Fruit fly (Drosophila melanogaster): ENCODE data around the gene Tsp26A.

The Tsp26A gene

DNA sequence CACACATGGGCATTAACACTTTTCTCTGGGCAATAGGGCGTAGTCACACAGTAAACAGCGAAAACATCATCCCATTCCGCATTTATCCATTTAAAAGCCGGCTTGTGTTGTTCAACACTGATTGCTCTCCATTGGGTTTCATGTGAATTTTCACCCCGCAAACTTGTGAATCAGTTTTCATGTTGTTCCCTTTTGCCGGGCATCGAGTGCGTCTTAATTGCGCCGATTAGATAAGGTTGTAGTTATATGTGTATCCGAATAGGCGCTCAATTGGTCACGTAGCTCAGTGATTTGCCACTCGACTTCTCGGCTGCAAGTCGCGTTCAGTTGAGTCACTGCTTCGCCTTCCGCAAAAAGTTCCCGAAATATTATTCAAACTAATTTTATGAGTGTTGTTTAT lies 13.1 kb upstream of the Tsp26A start:
- TF ChIP-seq noc (tag; optimal IDR thresholded peaks at IDR 0.05): no peak

dm6 chr2L:5988115-5989092 lies 11.6 kb upstream of the Tsp26A start:
- TF ChIP-seq noc (tag; optimal IDR thresholded peaks at IDR 0.05): no peak

- no peak for TF ChIP-seq noc (tag; optimal IDR thresholded peaks at IDR 0.05)
Observed at dm6 chr2L:5990447-5990846, 9.6 kb upstream of the Tsp26A start.

DNA sequence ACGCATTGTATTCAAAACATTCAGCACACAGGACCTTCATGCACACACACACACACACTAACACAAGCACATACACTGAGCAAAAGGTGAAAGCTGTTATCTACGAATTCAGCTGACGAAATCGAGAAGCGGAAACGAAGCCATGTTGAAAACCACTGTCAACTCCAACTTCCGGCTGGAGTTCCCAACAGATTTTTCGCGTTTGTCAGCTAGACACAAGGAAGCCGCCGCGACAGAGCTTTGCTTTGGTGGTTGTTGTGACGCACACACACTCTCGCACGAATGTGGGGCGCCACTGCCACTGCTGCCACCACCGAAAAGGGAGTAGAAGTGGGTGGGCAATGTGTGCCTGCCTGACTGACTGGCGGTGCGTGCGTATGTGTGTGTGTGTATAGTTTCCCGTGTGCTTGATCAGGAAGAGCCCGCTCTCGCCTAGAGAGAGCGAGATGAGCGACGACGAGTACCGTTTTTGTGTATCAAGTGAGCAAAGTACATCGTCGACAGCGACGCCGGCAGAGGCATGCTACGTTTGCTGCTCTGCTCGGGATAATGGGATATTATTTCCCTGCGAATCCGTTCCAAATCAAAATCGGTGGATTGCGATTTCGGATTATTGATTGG lies 2.3 kb upstream of the Tsp26A start:
- no peak for TF ChIP-seq noc (tag; optimal IDR thresholded peaks at IDR 0.05)

DNA sequence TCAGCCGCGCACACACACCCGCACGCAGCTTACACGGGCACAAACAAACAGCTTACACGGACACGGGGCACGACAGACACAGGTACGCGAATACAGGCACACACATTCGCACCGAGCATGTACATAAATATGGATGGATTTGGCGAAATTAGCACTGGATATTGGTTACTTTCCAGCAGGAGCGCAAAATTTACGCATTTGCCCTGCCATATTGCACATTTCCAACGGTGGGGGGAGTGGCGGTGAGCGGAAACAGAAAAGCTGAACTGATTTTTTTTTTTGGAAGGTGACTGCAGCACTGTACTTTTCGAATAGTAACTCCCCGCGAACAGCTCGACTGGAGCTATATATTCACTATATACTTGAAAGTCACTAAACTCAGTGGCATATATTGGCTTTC lies 1.6 kb upstream of the Tsp26A start:
- TF ChIP-seq noc (tag; optimal IDR thresholded peaks at IDR 0.05): no peak

DNA sequence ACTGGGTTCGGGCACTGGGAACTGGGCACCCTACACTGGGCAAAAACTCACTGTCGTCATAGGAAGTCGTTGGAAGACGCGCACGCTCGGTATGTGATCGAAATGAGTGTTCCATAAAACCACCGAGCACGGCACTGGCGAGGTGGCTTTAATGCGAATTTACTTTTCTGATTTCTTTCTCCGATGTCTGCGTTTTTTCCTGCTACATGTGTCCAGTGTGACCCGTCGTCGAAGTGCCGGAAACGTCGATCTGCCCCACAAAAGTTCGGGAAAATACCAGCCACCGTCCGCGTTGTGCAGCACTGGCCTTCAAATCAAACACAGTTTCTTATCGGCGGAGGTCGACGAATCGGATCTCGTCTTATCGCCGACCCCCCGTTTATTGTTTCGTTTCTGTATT lies 781 bp upstream of the Tsp26A start, which contains the start of gene Kdm5:
Gene Kdm5, minus strand, starts transcription at position 255 of the 400 bp plus-strand sequence.
- peak; percentile 69 for TF ChIP-seq noc (tag; optimal IDR thresholded peaks at IDR 0.05)

DNA sequence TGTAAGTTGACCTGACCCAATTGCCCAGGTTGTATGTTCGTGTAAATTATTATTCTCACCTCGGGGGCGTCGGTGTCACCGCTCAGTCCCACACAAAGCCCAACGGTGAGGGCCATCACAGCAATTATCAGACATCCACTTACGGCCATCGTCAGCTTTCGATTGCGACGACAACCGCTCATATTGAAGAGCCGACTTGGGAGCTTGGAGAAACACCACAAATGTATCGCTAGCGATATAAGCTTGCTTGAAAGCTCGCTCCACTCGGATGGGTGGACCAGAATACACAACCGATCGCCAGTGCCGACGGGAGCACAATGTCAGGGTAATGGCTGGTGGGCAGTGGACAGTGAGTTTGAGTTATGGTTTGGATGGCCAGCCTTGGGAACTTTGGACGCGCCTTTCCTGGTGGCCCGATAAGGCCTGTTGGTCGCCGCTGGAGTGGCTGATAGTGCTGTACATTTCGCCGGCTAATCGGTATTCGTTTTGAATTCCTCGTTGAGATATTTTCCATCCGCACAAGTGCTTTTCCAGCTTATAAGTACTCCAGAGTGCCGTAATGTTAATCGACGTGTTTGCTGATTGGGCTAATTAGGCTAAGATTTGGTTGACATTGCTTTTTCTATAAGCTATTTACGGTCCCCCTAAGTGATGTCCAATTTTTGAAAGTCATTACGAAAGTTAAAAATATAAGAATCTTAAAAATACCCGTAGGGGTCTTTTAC lies 6.6 kb downstream of the Tsp26A start, which contains the start of gene Gal:
Gene Gal, minus strand, starts transcription at position 320 of the 725 bp plus-strand sequence.
- no peak for TF ChIP-seq noc (tag; optimal IDR thresholded peaks at IDR 0.05)

- TF ChIP-seq noc (tag; optimal IDR thresholded peaks at IDR 0.05): no peak
Observed at dm6 chr2L:6012303-6013070, 12.5 kb downstream of the Tsp26A start, which contains the start of gene CG9098. TSS of gene CG9098 (minus strand) at chr2L:6012338.

dm6 chr2L:6013071-6013417 lies 13.0 kb downstream of the Tsp26A start:
- TF ChIP-seq noc (tag; optimal IDR thresholded peaks at IDR 0.05): no peak

DNA sequence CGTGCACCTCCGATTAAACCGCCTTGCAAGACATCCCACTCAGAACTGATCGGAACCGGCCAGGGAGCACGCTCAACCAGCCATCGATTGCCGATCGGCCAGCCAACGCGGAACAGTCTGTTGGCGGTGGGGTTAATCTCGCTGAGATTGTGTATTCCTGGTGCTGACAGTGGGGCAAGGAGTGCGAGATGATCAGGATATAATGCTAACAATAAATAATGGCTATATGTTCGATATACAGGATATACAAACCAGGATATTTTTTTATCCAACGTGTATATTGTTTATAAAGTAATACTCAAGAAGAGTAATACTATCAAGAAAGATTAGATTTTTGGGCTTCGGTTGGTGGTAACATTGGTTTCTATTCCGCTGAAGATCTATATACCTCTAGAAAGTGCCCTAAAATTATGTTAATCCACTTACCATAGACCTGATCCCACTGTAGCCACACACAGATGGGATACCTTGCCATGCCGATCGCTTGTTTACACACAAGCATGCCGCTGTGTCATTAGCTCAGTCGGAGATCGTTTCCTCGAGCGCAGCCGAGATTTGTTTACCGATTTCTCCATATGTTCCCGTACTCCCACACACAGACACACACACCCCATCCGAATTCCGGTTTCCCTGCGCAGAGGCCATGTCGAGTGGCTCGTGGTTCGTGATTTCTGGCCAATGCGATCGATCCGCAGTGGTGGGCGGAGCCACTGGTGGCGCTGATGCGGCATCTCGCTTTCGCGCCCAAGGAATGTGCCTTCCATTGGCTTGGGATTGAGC lies 19.5 kb downstream of the Tsp26A start, which contains the start of gene H2.0:
Gene H2.0, minus strand, starts transcription at position 51 of the 780 bp plus-strand sequence.
- TF ChIP-seq noc (tag; optimal IDR thresholded peaks at IDR 0.05): no peak

DNA sequence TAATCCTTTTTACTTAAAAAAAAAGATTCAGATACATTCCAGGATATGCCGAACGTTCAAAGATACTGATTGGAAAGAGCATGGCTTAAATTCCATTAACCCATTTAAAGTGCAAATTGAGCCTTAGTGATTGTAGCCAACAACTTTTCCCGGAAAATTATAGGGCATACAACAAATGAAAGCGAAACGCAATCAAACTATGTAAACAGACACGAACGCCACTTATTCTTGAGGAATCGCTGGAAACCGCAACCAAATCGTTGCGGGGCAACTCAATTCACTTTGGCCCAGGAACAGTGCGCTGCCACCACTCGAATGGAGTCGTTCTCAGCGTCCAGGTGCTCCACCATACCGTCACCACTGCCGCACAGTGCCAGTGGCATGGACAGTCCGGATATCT lies 20.5 kb downstream of the Tsp26A start, which contains the start of gene CG13996:
Gene CG13996, plus strand, starts transcription at position 301 of the 400 bp plus-strand sequence.
- no peak for TF ChIP-seq noc (tag; optimal IDR thresholded peaks at IDR 0.05)

DNA sequence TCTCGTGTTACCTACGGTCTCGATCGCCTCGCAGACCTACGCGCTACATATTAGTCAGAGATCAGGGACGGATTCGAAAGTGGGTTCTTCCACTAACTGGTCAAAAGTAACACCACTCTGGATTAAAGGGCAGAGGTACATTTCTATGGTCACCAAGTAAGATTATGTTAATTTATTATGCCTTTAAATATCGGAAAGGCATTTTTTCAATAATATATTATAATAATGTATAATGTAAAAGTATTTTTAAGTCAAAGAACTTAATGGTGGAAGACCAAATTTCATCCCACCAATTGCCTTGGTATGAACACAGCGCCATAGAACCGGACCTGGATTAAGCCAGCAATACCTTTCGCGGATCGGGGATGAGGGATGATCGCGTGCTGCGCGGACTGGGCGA lies 22.8 kb downstream of the Tsp26A start:
- no peak for TF ChIP-seq noc (tag; optimal IDR thresholded peaks at IDR 0.05)

DNA sequence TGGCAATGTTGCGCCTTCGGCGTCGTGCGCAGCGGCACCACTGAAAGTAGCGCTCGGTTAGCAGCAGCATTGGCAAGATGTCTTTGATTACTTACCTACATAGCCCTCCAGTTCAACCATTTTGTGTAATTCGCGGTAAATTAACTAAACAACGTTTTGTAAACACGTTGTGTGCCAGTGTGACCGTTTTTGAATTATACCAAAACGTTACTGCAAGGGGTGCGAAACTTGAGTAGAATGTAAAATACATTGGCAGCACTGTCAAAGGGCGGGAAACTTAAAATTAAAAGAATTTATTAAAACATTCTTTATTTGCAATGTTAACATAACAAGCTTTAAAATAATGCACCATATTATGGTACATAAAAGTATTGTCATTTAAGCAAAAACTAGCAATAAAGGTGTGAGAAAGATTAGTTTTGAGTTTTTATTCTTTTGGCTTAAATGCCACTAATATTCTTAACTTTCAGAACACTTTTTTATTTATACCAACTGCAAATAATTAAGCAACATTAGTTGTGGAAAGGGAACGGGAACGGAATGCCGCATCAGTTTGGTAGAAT lies 24.4 kb downstream of the Tsp26A start, which contains the start of gene CG9107:
Gene CG9107, minus strand, starts transcription at position 195 of the 563 bp plus-strand sequence.
- no peak for TF ChIP-seq noc (tag; optimal IDR thresholded peaks at IDR 0.05)

dm6 chr2L:6028712-6029111 lies 28.7 kb downstream of the Tsp26A start:
- TF ChIP-seq noc (tag; optimal IDR thresholded peaks at IDR 0.05): no peak
